Fruit fly (Drosophila melanogaster): ENCODE results near the gene p130CAS.
A peak's percentile ranks its signal among the peaks of the same experiment; 100 is the strongest.

dm6 chr3L:123784-124479 is 28.8 kb upstream of the p130CAS start:
- TF ChIP-seq Ada2b (GFP tag; IDR thresholded peaks at IDR 0.05) (no peak), CG13775 (GFP tag; optimal IDR thresholded peaks at IDR 0.05) (no peak), CG8089 (GFP tag; optimal IDR thresholded peaks at IDR 0.05) (no peak), HLH54F (GFP tag; optimal IDR thresholded peaks at IDR 0.05) (no peak), cg (GFP tag; optimal IDR thresholded peaks at IDR 0.05) (peak; percentile 19)

Measured in whole organism, embryonic.